Worm (Caenorhabditis elegans): ENCODE data around the gene R160.6.

R160.6 gene

DNA sequence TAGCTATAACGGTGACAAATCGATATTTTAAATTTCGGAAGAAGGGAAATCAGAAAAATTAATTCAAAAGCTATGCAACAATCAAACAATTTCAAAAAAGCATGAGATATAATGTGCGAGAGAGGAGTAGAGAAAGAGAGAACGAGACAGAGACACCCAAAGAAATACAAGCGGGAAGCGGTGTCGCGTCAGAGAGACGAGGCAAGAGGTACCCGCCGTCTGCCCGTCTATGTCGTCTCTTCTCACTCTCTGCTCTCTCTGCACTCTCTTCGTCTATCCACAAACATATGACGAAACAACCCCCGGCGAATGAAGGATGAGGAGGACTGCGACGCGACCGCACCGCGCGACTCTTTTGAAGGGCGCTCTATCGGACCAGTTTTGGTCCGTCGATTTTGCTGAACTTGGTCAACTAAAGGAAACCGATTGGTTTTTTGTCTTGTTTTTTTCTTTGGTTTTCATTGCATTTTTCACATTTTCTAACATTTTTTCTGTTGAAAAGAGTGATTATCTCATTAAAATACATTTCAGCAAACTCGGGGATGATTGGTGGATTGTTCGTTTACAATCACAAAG, 15.9 kb upstream of the R160.6 start, which contains the start of gene dpy-23 (continued):
- TF ChIP-seq spr-3 (GFP tag; optimal IDR thresholded peaks at IDR 0.05) (no peak), rbr-2 (tag; optimal IDR thresholded peaks at IDR 0.05) (peak; percentile 94), pha-4 (GFP tag; IDR thresholded peaks at IDR 0.05) (peak; percentile 73), pha-4 (tag; optimal IDR thresholded peaks at IDR 0.05) (peak; percentile 69), F26F4.8 (GFP tag; conservative IDR thresholded peaks at IDR 0.05) (no peak), lin-29 (GFP tag; IDR thresholded peaks at IDR 0.05) (no peak), ctbp-1 (GFP tag; IDR thresholded peaks at IDR 0.05) (peak; percentile 94), nhr-237 (tag; optimal IDR thresholded peaks at IDR 0.05) (no peak), zfp-2 (tag; optimal IDR thresholded peaks at IDR 0.05) (peak; percentile 27), dmd-6 (GFP tag; IDR thresholded peaks at IDR 0.05) (peak; percentile 90), F10B5.3 (tag; optimal IDR thresholded peaks at IDR 0.05) (peak; percentile 0), nhr-41 (GFP tag; IDR thresholded peaks at IDR 0.05) (peak; percentile 49; the same call in 1 of the 2 replicates), Y105C5A.15 (GFP tag; IDR thresholded peaks at IDR 0.05) (no peak), nhr-102 (tag; optimal IDR thresholded peaks at IDR 0.05) (peak; percentile 67), mep-1 (tag; optimal IDR thresholded peaks at IDR 0.05) (peak; percentile 97), hlh-30 (tag; optimal IDR thresholded peaks at IDR 0.05; ENCODE audit: insufficient read depth) (peak; percentile 97), zip-2 (tag; optimal IDR thresholded peaks at IDR 0.05) (peak; percentile 38), cey-2 (tag; optimal IDR thresholded peaks at IDR 0.05; ENCODE audit: borderline replicate concordance, insufficient read depth) (no peak), mdl-1 (tag; optimal IDR thresholded peaks at IDR 0.05) (peak; percentile 78 to 90), pqm-1 (tag; optimal IDR thresholded peaks at IDR 0.05) (no peak), Y5F2A.4 (GFP tag; optimal IDR thresholded peaks at IDR 0.05) (no peak), nhr-76 (tag; optimal IDR thresholded peaks at IDR 0.05) (no peak), dve-1 (tag; optimal IDR thresholded peaks at IDR 0.05; ENCODE audit: insufficient read depth) (peak; percentile 96), zfp-3 (GFP tag; conservative IDR thresholded peaks at IDR 0.05) (peak; percentile 67; the same call in 1 of the 2 replicates), nhr-42 (GFP tag; IDR thresholded peaks at IDR 0.05) (peak; percentile 77; the same call in 1 of the 2 replicates), fkh-10 (GFP tag; optimal IDR thresholded peaks at IDR 0.05) (peak; percentile 70), sdz-12 (GFP tag; optimal IDR thresholded peaks at IDR 0.05) (no peak), lin-13 (GFP tag; optimal IDR thresholded peaks at IDR 0.05) (peak; percentile 91), hmg-1.1 (GFP tag; IDR thresholded peaks at IDR 0.05) (peak; percentile 93), hlh-11 (tag; optimal IDR thresholded peaks at IDR 0.05) (peak; percentile 98), snpc-4 (tag; optimal IDR thresholded peaks at IDR 0.05) (no peak), mxl-2 (GFP tag; conservative IDR thresholded peaks at IDR 0.05) (no peak)

DNA sequence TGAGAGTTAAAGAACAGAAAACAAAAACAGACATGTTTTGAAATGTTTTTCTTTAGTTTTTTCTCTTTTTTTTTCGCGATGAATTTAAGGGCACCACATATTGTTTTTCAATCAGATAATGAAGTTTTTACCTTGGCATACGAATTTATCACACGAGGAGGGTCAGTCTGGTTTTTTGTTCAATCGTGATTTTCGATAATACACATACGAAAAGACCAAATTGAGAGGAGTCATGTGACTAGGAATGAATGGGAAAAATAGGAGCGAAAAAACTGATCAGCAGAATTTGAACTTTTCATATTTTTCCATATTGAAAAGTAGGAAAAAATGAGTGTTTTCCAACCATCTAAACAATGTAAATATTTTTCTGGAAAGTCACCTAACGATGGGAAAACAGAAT, 13.5 kb upstream of the R160.6 start:
- TF ChIP-seq nhr-6 (tag; optimal IDR thresholded peaks at IDR 0.05), result no peak
- TF ChIP-seq ces-1 (GFP tag; optimal IDR thresholded peaks at IDR 0.05), result no peak
- peak; percentile 4 for TF ChIP-seq nhr-28 (tag; optimal IDR thresholded peaks at IDR 0.05)
- no peak for TF ChIP-seq ztf-7 (tag; optimal IDR thresholded peaks at IDR 0.05)
- no peak for TF ChIP-seq egl-27 (tag; optimal IDR thresholded peaks at IDR 0.05)
- no peak for TF ChIP-seq aly-2 (tag; optimal IDR thresholded peaks at IDR 0.05)
- TF ChIP-seq mdl-1 (tag; optimal IDR thresholded peaks at IDR 0.05), result peak in 1 of 2 experiments; percentile 5
- TF ChIP-seq nhr-77 (tag; optimal IDR thresholded peaks at IDR 0.05), result no peak
- no peak for TF ChIP-seq zag-1 (tag; optimal IDR thresholded peaks at IDR 0.05)
- no peak for TF ChIP-seq nhr-10 (tag; optimal IDR thresholded peaks at IDR 0.05)
- no peak for TF ChIP-seq hmg-1.1 (GFP tag; IDR thresholded peaks at IDR 0.05)
- TF ChIP-seq hlh-30 (tag; optimal IDR thresholded peaks at IDR 0.05; ENCODE audit: insufficient read depth), result peak; percentile 69
- TF ChIP-seq gei-8 (GFP tag; optimal IDR thresholded peaks at IDR 0.05), result no peak
- TF ChIP-seq skn-1 (tag; optimal IDR thresholded peaks at IDR 0.05), result no peak

Data from whole organism, L4 larva.